Worm (Caenorhabditis elegans) whole organism, L3 larva: ENCODE data around the gene C35D10.10.

Source experiments
- ceh-82 ChIP-seq: fragments of 150-350 bp; optimal IDR thresholded peaks from 2 replicates; lab custom pipeline; 2014; ENCODE audit warnings: missing biosample characterization, missing genetic modification characterization
- egl-27 ChIP-seq: sonication (generic microtip); optimal IDR thresholded peaks from 4 replicates; lab custom pipeline; 2017; ENCODE audit warnings: missing biosample characterization, missing genetic modification reagents, missing genetic modification characterization
- elt-1 ChIP-seq: fragments of 150-350 bp; optimal IDR thresholded peaks from 2 replicates; lab custom pipeline; 2014; ENCODE audit warnings: missing biosample characterization, missing genetic modification characterization
- lin-39 ChIP-seq: fragments of 150-350 bp; optimal IDR thresholded peaks from 2 replicates; lab custom pipeline; 2018; ENCODE audit warnings: missing biosample characterization, missing genetic modification reagents, missing genetic modification characterization
- nhr-237 ChIP-seq: fragments of 150-350 bp; optimal IDR thresholded peaks from 2 replicates; lab custom pipeline; 2014; ENCODE audit warnings: missing biosample characterization, missing genetic modification characterization
- nhr-43 ChIP-seq: sonication (generic microtip); optimal IDR thresholded peaks from 2 replicates; lab custom pipeline; 2016; ENCODE audit warnings: mild to moderate bottlenecking, missing genetic modification characterization, missing compliant biosample characterization; ENCODE audit not compliant: poor library complexity, severe bottlenecking
- snpc-4 ChIP-seq: fragments of 150-350 bp; optimal IDR thresholded peaks from 2 replicates; lab custom pipeline; 2014; ENCODE audit warnings: missing biosample characterization, missing genetic modification characterization
- unc-39 ChIP-seq: sonication (generic microtip); optimal IDR thresholded peaks from 4 replicates; lab custom pipeline; 2017; ENCODE audit warnings: missing biosample characterization, missing genetic modification characterization
- unc-62 ChIP-seq: fragments of 150-350 bp; sonication (generic microtip); optimal IDR thresholded peaks from 4 replicates; lab custom pipeline; 2014; ENCODE audit warnings: missing biosample characterization, missing genetic modification reagents, missing genetic modification characterization
- zag-1 ChIP-seq: fragments of 150-350 bp; optimal IDR thresholded peaks from 2 replicates; lab custom pipeline; 2014; ENCODE audit warnings: missing biosample characterization, missing genetic modification characterization
- ztf-4 ChIP-seq: fragments of 150-350 bp; optimal IDR thresholded peaks from 2 replicates; lab custom pipeline; 2014; ENCODE audit warnings: missing biosample characterization, missing genetic modification characterization

DNA sequence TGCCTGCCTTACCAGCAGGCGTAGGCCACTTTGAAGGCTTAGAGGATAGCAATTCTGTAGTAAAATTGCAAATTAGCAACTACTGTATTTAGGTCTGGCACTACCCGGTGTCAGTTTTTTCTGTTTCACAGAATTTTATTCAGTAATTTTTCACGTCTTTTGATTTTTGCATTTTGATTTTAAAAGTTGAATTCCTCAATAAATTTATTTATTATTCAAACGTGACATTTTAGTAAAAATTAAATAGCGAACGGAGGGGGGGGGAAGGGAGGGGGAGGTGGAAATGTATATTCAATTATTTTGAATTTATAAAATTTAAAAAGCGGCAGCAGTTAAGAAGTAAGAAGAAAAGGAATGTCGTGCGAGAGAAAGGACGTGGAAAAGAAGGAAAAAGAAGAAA, 44.4 kb downstream of the C35D10.10 start, which contains the start of gene F26A1.4:
- TF ChIP-seq unc-39 (tag; lab: Kevin White, UChicago), result no peak
- no peak for TF ChIP-seq zag-1 (tag; lab: Kevin White, UChicago)
- TF ChIP-seq unc-62 (GFP tag; lab: Kevin White, UChicago), result no peak
- no peak for TF ChIP-seq snpc-4 (tag; lab: Kevin White, UChicago)
- TF ChIP-seq egl-27 (tag; lab: Kevin White, UChicago), result no peak
- no peak for TF ChIP-seq lin-39 (tag; lab: Kevin White, UChicago)
- no peak for TF ChIP-seq nhr-237
- TF ChIP-seq ztf-4, result no peak
- TF ChIP-seq nhr-43, result no peak
- TF ChIP-seq ceh-82 (tag; lab: Kevin White, UChicago), result no peak
- no peak for TF ChIP-seq elt-1 (tag; lab: Kevin White, UChicago)
